Fruit fly (Drosophila melanogaster) whole organism, embryonic: ENCODE measurements around the gene CG32106.

ENCODE experiments used
- Bteb2 ChIP-seq: fragments of 200-800 bp; sonication (Bioruptor generic); optimal IDR thresholded peaks from 2 replicates; lab custom pipeline; 2016; ENCODE audit warnings: missing biosample characterization, missing genetic modification characterization
- CG10462 ChIP-seq: fragments of 200-800 bp; sonication (Bioruptor generic); optimal IDR thresholded peaks from 2 replicates; lab custom pipeline; 2016; ENCODE audit warnings: missing biosample characterization, missing genetic modification characterization
- CG10543 ChIP-seq: fragments of 200-800 bp; sonication (Bioruptor generic); optimal IDR thresholded peaks from 3 replicates; lab custom pipeline; 2017; ENCODE audit warnings: missing biosample characterization, mild to moderate bottlenecking, missing genetic modification characterization, moderate library complexity
- CG11247 ChIP-seq: fragments of 200-800 bp; sonication (Bioruptor generic); IDR thresholded peaks from 2 replicates; pipeline ENCODE4 v1.3.6; 2022; ENCODE audit warnings: missing biosample characterization, missing genetic modification characterization
- CG12104 ChIP-seq: fragments of 200-800 bp; sonication (Bioruptor generic); optimal IDR thresholded peaks from 3 replicates; lab custom pipeline; 2016; ENCODE audit warnings: missing biosample characterization, missing genetic modification characterization
- CG12659 ChIP-seq: fragments of 200-800 bp; sonication (Bioruptor generic); optimal IDR thresholded peaks from 3 replicates; lab custom pipeline; 2017; ENCODE audit warnings: mild to moderate bottlenecking, missing biosample characterization, missing genetic modification reagents, missing genetic modification characterization
- CG14965 ChIP-seq: fragments of 200-800 bp; sonication (Bioruptor generic); optimal IDR thresholded peaks from 2 replicates; lab custom pipeline; 2016; ENCODE audit warnings: missing biosample characterization, missing genetic modification characterization, borderline replicate concordance
- CG15011 ChIP-seq: fragments of 200-800 bp; sonication (Bioruptor generic); optimal IDR thresholded peaks from 3 replicates; lab custom pipeline; 2018; ENCODE audit warnings: missing biosample characterization, mild to moderate bottlenecking, missing genetic modification characterization
- CG15601 ChIP-seq: fragments of 200-800 bp; sonication (Bioruptor generic); optimal IDR thresholded peaks from 3 replicates; lab custom pipeline; 2019; ENCODE audit warnings: missing biosample characterization, mild to moderate bottlenecking, missing genetic modification characterization, moderate library complexity
- CG15696 ChIP-seq: fragments of 200-800 bp; sonication (Bioruptor generic); optimal IDR thresholded peaks from 2 replicates; lab custom pipeline; 2019; ENCODE audit warnings: missing biosample characterization, mild to moderate bottlenecking, missing genetic modification characterization, moderate library complexity
- CG17385 ChIP-seq: fragments of 200-800 bp; sonication (Bioruptor generic); optimal IDR thresholded peaks from 3 replicates; lab custom pipeline; 2018; ENCODE audit warnings: missing biosample characterization, mild to moderate bottlenecking, missing genetic modification characterization
- CG2678 ChIP-seq: fragments of 200-800 bp; sonication (Bioruptor generic); optimal IDR thresholded peaks from 3 replicates; lab custom pipeline; 2019; ENCODE audit warnings: missing biosample characterization, mild to moderate bottlenecking, missing genetic modification characterization, moderate library complexity
- CG3065 ChIP-seq: fragments of 200-800 bp; sonication (Bioruptor generic); optimal IDR thresholded peaks from 2 replicates; lab custom pipeline; 2016; ENCODE audit warnings: missing biosample characterization, missing genetic modification characterization
- CG31441 ChIP-seq: fragments of 200-800 bp; sonication (Bioruptor generic); IDR thresholded peaks from 2 replicates; pipeline ENCODE4 v1.3.6; 2022; ENCODE audit warnings: missing biosample characterization, missing genetic modification characterization
- CG34376 ChIP-seq: fragments of 200-800 bp; sonication (Bioruptor generic); optimal IDR thresholded peaks from 2 replicates; lab custom pipeline; 2018; ENCODE audit warnings: missing biosample characterization, mild to moderate bottlenecking, missing genetic modification characterization
- CG4707 ChIP-seq: fragments of 200-800 bp; sonication (Bioruptor generic); optimal IDR thresholded peaks from 2 replicates; lab custom pipeline; 2018; ENCODE audit warnings: missing biosample characterization, mild to moderate bottlenecking, missing genetic modification characterization, moderate library complexity
- CG7357 ChIP-seq: fragments of 200-800 bp; sonication (Bioruptor generic); IDR thresholded peaks from 3 replicates; pipeline ENCODE4 v1.3.6; 2022; ENCODE audit warnings: missing biosample characterization, missing genetic modification characterization
- CHES-1-like ChIP-seq: fragments of 200-800 bp; sonication (Bioruptor generic); optimal IDR thresholded peaks from 2 replicates; lab custom pipeline; 2016; ENCODE audit warnings: missing biosample characterization, missing genetic modification characterization
- Camta ChIP-seq: fragments of 200-800 bp; sonication (Bioruptor generic); optimal IDR thresholded peaks from 2 replicates; lab custom pipeline; 2016; ENCODE audit warnings: missing biosample characterization, missing genetic modification characterization
- Dip3 ChIP-seq: fragments of 200-800 bp; sonication (Bioruptor generic); optimal IDR thresholded peaks from 3 replicates; lab custom pipeline; 2016; ENCODE audit warnings: missing biosample characterization, missing genetic modification characterization
- Dref ChIP-seq: fragments of 200-800 bp; sonication (Bioruptor generic); IDR thresholded peaks from 2 replicates; pipeline ENCODE4 v1.3.6; 2022; ENCODE audit warnings: missing biosample characterization, missing genetic modification characterization
- E2f1 ChIP-seq: fragments of 200-800 bp; sonication (Bioruptor generic); IDR thresholded peaks from 2 replicates; pipeline ENCODE4 v1.3.6; 2022; ENCODE audit warnings: missing biosample characterization, missing genetic modification characterization
- Eip74EF ChIP-seq, 2 experiments: fragments of 200-800 bp in 1 of 2; fragments of >200 bp in 1 of 2; sonication (Bioruptor generic) in 1 of 2; optimal IDR thresholded peaks; 2 replicates each; lab custom pipeline; 2017 to 2019; ENCODE audit warnings: missing biosample characterization in 2 of 2, missing genetic modification characterization in 2 of 2, mild to moderate bottlenecking in 1 of 2, moderate library complexity in 1 of 2
- H2.0 ChIP-seq: fragments of 200-800 bp; sonication (Bioruptor generic); IDR thresholded peaks from 2 replicates; pipeline ENCODE4 v1.3.6; 2022; ENCODE audit warnings: missing biosample characterization, missing genetic modification characterization
- HHEX ChIP-seq: fragments of 200-800 bp; sonication (Bioruptor generic); optimal IDR thresholded peaks from 3 replicates; lab custom pipeline; 2017; ENCODE audit warnings: missing biosample characterization, mild to moderate bottlenecking, missing genetic modification characterization, missing genetic modification reagents
- Lim3 ChIP-seq: fragments of 200-800 bp; sonication (Bioruptor generic); IDR thresholded peaks from 2 replicates; pipeline ENCODE4 v1.3.6; 2022; ENCODE audit warnings: missing biosample characterization, missing genetic modification characterization
- Med ChIP-seq: fragments of 200-800 bp; sonication (Bioruptor generic); peaks from one replicate; lab custom pipeline; 2016; ENCODE audit warnings: missing biosample characterization, missing genetic modification characterization, mild to moderate bottlenecking, inconsistent platforms, moderate library complexity
- NFAT ChIP-seq: fragments of 200-800 bp; sonication (Bioruptor generic); IDR thresholded peaks from 2 replicates; pipeline ENCODE4 v1.3.6; 2022; ENCODE audit warnings: missing biosample characterization, missing genetic modification characterization
- Nf-YC ChIP-seq: fragments of 200-800 bp; optimal IDR thresholded peaks from 3 replicates; lab custom pipeline; 2019; ENCODE audit warnings: missing biosample characterization, mild to moderate bottlenecking, missing genetic modification characterization, moderate library complexity
- Sry-β ChIP-seq: fragments of 200-800 bp; sonication (Bioruptor generic); optimal IDR thresholded peaks from 2 replicates; lab custom pipeline; 2018; ENCODE audit warnings: missing biosample characterization, mild to moderate bottlenecking, missing genetic modification characterization, moderate library complexity
- YL-1 ChIP-seq: fragments of 200-800 bp; sonication (Bioruptor generic); optimal IDR thresholded peaks from 3 replicates; lab custom pipeline; 2017; ENCODE audit warnings: missing biosample characterization, mild to moderate bottlenecking, missing genetic modification characterization
- ase ChIP-seq: fragments of 200-800 bp; sonication (Bioruptor generic); IDR thresholded peaks from 3 replicates; pipeline ENCODE4 v1.3.6; 2022; ENCODE audit warnings: missing biosample characterization, missing genetic modification characterization
- caup ChIP-seq: fragments of 200-800 bp; sonication (Bioruptor generic); optimal IDR thresholded peaks from 3 replicates; lab custom pipeline; 2017; ENCODE audit warnings: missing biosample characterization, mild to moderate bottlenecking, missing genetic modification characterization, moderate library complexity; ENCODE audit not compliant: severe bottlenecking
- dimm ChIP-seq: fragments of 200-800 bp; sonication (Bioruptor generic); IDR thresholded peaks from 2 replicates; pipeline ENCODE4 v1.3.6; 2022; ENCODE audit warnings: missing biosample characterization, missing genetic modification characterization
- dysf ChIP-seq: fragments of 200-800 bp; sonication (Bioruptor generic); IDR thresholded peaks from 3 replicates; pipeline ENCODE4 v1.3.6; 2022; ENCODE audit warnings: missing biosample characterization, missing genetic modification characterization
- ems ChIP-seq: fragments of 200-800 bp; sonication (Bioruptor generic); optimal IDR thresholded peaks from 3 replicates; lab custom pipeline; 2016; ENCODE audit warnings: missing biosample characterization, missing genetic modification characterization
- fd102C ChIP-seq: fragments of 200-800 bp; sonication (Bioruptor generic); optimal IDR thresholded peaks from 2 replicates; lab custom pipeline; 2018; ENCODE audit warnings: missing biosample characterization, mild to moderate bottlenecking, missing genetic modification characterization, moderate library complexity
- fd64A ChIP-seq: fragments of 200-800 bp; sonication (Bioruptor generic); optimal IDR thresholded peaks from 3 replicates; lab custom pipeline; 2018; ENCODE audit warnings: missing biosample characterization, mild to moderate bottlenecking, missing genetic modification characterization
- gcm ChIP-seq: fragments of 200-800 bp; sonication (Bioruptor generic); optimal IDR thresholded peaks from 2 replicates; lab custom pipeline; 2019; ENCODE audit warnings: missing biosample characterization, mild to moderate bottlenecking, missing genetic modification characterization, moderate library complexity
- gfzf ChIP-seq: fragments of 200-800 bp; sonication (Bioruptor generic); optimal IDR thresholded peaks from 2 replicates; lab custom pipeline; 2016; ENCODE audit warnings: missing biosample characterization, mild to moderate bottlenecking, missing genetic modification characterization, moderate library complexity
- grau ChIP-seq: fragments of 200-800 bp; optimal IDR thresholded peaks from 3 replicates; lab custom pipeline; 2019; ENCODE audit warnings: missing biosample characterization, mild to moderate bottlenecking, missing genetic modification characterization, moderate library complexity
- hth ChIP-seq: fragments of >200 bp; optimal IDR thresholded peaks from 2 replicates; lab custom pipeline; 2017; ENCODE audit warnings: inconsistent platforms
- lbe ChIP-seq: fragments of 200-800 bp; sonication (Bioruptor generic); optimal IDR thresholded peaks from 2 replicates; lab custom pipeline; 2016; ENCODE audit warnings: missing biosample characterization, mild to moderate bottlenecking, missing genetic modification characterization
- mld ChIP-seq: fragments of 200-800 bp; sonication (Bioruptor generic); IDR thresholded peaks from 3 replicates; pipeline ENCODE4 v1.3.6; 2022; ENCODE audit warnings: missing biosample characterization, missing genetic modification characterization; ENCODE audit not compliant: partially characterized antibody
- pb ChIP-seq: fragments of 200-800 bp; sonication (Bioruptor generic); optimal IDR thresholded peaks from 3 replicates; lab custom pipeline; 2016; ENCODE audit warnings: missing biosample characterization, missing genetic modification characterization
- sima ChIP-seq: fragments of 200-800 bp; sonication (Bioruptor generic); optimal IDR thresholded peaks from 2 replicates; lab custom pipeline; 2016; ENCODE audit warnings: missing biosample characterization, missing genetic modification characterization
- sisA ChIP-seq: fragments of 200-800 bp; sonication (Bioruptor generic); IDR thresholded peaks from 2 replicates; pipeline ENCODE4 v1.3.6; 2022; ENCODE audit warnings: missing biosample characterization, missing genetic modification characterization
- slp2 ChIP-seq: fragments of 200-800 bp; sonication (Bioruptor generic); optimal IDR thresholded peaks from 2 replicates; lab custom pipeline; 2016; ENCODE audit warnings: missing biosample characterization, missing genetic modification characterization
- trh ChIP-seq: fragments of 200-800 bp; sonication (Bioruptor generic); optimal IDR thresholded peaks from 2 replicates; lab custom pipeline; 2016; ENCODE audit warnings: missing biosample characterization, missing genetic modification characterization
- wek ChIP-seq: fragments of 200-800 bp; sonication (Bioruptor generic); optimal IDR thresholded peaks from 3 replicates; lab custom pipeline; 2018; ENCODE audit warnings: missing biosample characterization, mild to moderate bottlenecking, missing genetic modification characterization, moderate library complexity
- zf30C ChIP-seq: fragments of 200-800 bp; sonication (Bioruptor generic); optimal IDR thresholded peaks from 3 replicates; lab custom pipeline; 2018; ENCODE audit warnings: missing biosample characterization, mild to moderate bottlenecking, missing genetic modification characterization

CG32106 gene

DNA sequence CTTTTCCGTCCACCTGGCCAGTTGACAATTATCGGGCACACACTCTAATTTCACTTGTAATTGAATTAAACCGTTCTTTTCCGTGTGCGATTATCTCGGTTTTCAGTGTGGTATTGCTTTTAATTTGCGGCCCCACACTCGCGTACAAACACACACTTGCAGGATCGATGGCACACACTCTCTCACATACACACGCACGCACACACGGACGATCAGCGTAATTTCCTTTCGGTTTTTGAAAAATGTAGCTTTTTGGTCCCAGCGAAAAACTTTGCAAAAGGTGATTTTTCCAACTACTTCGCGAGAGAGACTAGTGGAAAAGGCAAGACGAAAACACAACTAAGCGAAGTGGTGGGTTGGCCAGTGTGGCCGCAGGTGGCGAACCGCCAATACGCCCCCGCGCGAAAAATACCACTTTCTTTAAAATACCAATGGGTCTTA lies 26.2 kb upstream of the CG32106 start, which contains the start of gene Atg1 (continued):
- TF ChIP-seq CG31441 (GFP tag; lab: Robert Waterston, UW) = no peak; the same call in 1 of the 2 replicates
- TF ChIP-seq HHEX (GFP tag; lab: Kevin White, UChicago) = peak; percentile 12
- no peak for TF ChIP-seq CG12104 (GFP tag; lab: Kevin White, UChicago)
- no peak for TF ChIP-seq fd102C (GFP tag; lab: Kevin White, UChicago)
- no peak for TF ChIP-seq CG10543 (GFP tag; lab: Kevin White, UChicago)
- no peak for TF ChIP-seq gcm (GFP tag; lab: Kevin White, UChicago)
- TF ChIP-seq dysf (GFP tag; lab: Robert Waterston, UW) = no peak
- TF ChIP-seq dimm = no peak
- no peak for TF ChIP-seq trh
- peak; percentile 23 for TF ChIP-seq CHES-1-like (GFP tag; lab: Kevin White, UChicago)
- no peak for TF ChIP-seq Sry-β (GFP tag; lab: Kevin White, UChicago)
- TF ChIP-seq CG4707 (GFP tag; lab: Kevin White, UChicago) = no peak
- TF ChIP-seq CG15696 (tag; lab: Kevin White, UChicago) = no peak
- TF ChIP-seq sima (GFP tag; lab: Kevin White, UChicago) = no peak
- no peak for TF ChIP-seq Dref
- TF ChIP-seq Camta (GFP tag; lab: Kevin White, UChicago) = no peak
- no peak for TF ChIP-seq Bteb2 (GFP tag; lab: Kevin White, UChicago)
- TF ChIP-seq CG15011 = no peak
- peak; percentile 16 for TF ChIP-seq Nf-YC (tag; lab: Kevin White, UChicago)
- no peak for TF ChIP-seq fd64A (GFP tag; lab: Kevin White, UChicago)
- peak; percentile 15 for TF ChIP-seq CG2678
- TF ChIP-seq CG10462 (GFP tag; lab: Kevin White, UChicago) = no peak
- TF ChIP-seq lbe (GFP tag; lab: Kevin White, UChicago) = no peak
- TF ChIP-seq sisA (GFP tag; lab: Robert Waterston, UW) = no peak
- TF ChIP-seq ase (GFP tag; lab: Robert Waterston, UW) = no peak
- TF ChIP-seq pb = peak; percentile 9
- TF ChIP-seq gfzf (GFP tag; lab: Kevin White, UChicago) = peak; percentile 74
- TF ChIP-seq Dip3 = no peak
- TF ChIP-seq H2.0 = no peak
- TF ChIP-seq CG15601 (tag; lab: Kevin White, UChicago) = no peak
- TF ChIP-seq CG14965 (GFP tag; lab: Kevin White, UChicago) = no peak
- TF ChIP-seq caup (GFP tag; lab: Kevin White, UChicago) = peak; percentile 46
- TF ChIP-seq grau (tag; lab: Kevin White, UChicago) = no peak
- peak; percentile 85 for TF ChIP-seq Med (GFP tag; lab: Kevin White, UChicago)
- TF ChIP-seq E2f1 (GFP tag; lab: Robert Waterston, UW) = no peak
- TF ChIP-seq hth (lab: Kevin White, UChicago) = no peak
- peak in 1 of 2 experiments; percentile 18 for TF ChIP-seq Eip74EF (GFP tag; optimal IDR thresholded peaks at IDR 0.05; lab: Kevin White, UChicago)
- no peak for TF ChIP-seq CG11247 (GFP tag; lab: Robert Waterston, UW)
- TF ChIP-seq CG12659 (GFP tag; lab: Kevin White, UChicago) = peak; percentile 43
- no peak for TF ChIP-seq CG17385 (GFP tag; lab: Kevin White, UChicago)
- peak; percentile 10 for TF ChIP-seq zf30C
- TF ChIP-seq CG34376 = peak; percentile 17
- TF ChIP-seq YL-1 = peak; percentile 3
- no peak for TF ChIP-seq CG7357 (GFP tag; lab: Robert Waterston, UW)
- TF ChIP-seq mld = no peak
- TF ChIP-seq Lim3 (GFP tag; lab: Robert Waterston, UW) = no peak
- TF ChIP-seq wek = peak; percentile 19
- peak; percentile 37; the same call in 1 of the 2 replicates for TF ChIP-seq NFAT
- TF ChIP-seq ems (GFP tag; lab: Kevin White, UChicago) = no peak
- no peak for TF ChIP-seq CG3065 (GFP tag; lab: Kevin White, UChicago)
- no peak for TF ChIP-seq slp2 (GFP tag; lab: Kevin White, UChicago)
